Worm (Caenorhabditis elegans) whole organism, late embryonic: ENCODE results near the gene srab-23.

Experiments used
- K09A11.1 ChIP-seq: sonication (generic microtip); optimal IDR thresholded peaks from 2 replicates; lab custom pipeline; 2017; ENCODE audit warnings: antibody characterized with exemption, mild to moderate bottlenecking, missing genetic modification characterization, missing compliant biosample characterization; ENCODE audit not compliant: insufficient read depth
- ama-1 ChIP-seq: fragments of 150-350 bp; optimal IDR thresholded peaks from 2 replicates; lab custom pipeline; 2014
- ceh-48 ChIP-seq: sonication (generic microtip); optimal IDR thresholded peaks from 2 replicates; lab custom pipeline; 2016; ENCODE audit warnings: missing genetic modification characterization, inconsistent platforms, missing compliant biosample characterization
- ceh-6 ChIP-seq: fragments of 200-800 bp; sonication (Bioruptor generic); optimal IDR thresholded peaks from 2 replicates; lab custom pipeline; 2018; ENCODE audit warnings: mild to moderate bottlenecking, missing genetic modification characterization, missing compliant biosample characterization
- che-1 ChIP-seq: sonication (generic microtip); optimal IDR thresholded peaks from 2 replicates; lab custom pipeline; 2016; ENCODE audit warnings: mild to moderate bottlenecking, missing genetic modification characterization, missing compliant biosample characterization
- dmd-4 ChIP-seq: sonication (generic microtip); optimal IDR thresholded peaks from 2 replicates; lab custom pipeline; 2016; ENCODE audit warnings: borderline replicate concordance, missing genetic modification characterization, missing compliant biosample characterization
- elt-2 ChIP-seq: sonication (generic microtip); optimal IDR thresholded peaks from 2 replicates; lab custom pipeline; 2016; ENCODE audit warnings: missing genetic modification reagents, missing genetic modification characterization, missing compliant biosample characterization
- lin-11 ChIP-seq: fragments of 200-800 bp; sonication (Bioruptor generic); optimal IDR thresholded peaks from 2 replicates; lab custom pipeline; 2018; ENCODE audit warnings: mild to moderate bottlenecking, missing genetic modification characterization, missing compliant biosample characterization
- npax-4 ChIP-seq: sonication (generic microtip); optimal IDR thresholded peaks from 2 replicates; lab custom pipeline; 2016; ENCODE audit warnings: missing genetic modification characterization, missing compliant biosample characterization
- pqm-1 ChIP-seq: sonication (generic microtip); optimal IDR thresholded peaks from 2 replicates; lab custom pipeline; 2016; ENCODE audit warnings: missing genetic modification characterization, missing compliant biosample characterization
- rnt-1 ChIP-seq: sonication (generic microtip); optimal IDR thresholded peaks from 2 replicates; lab custom pipeline; 2016; ENCODE audit warnings: missing genetic modification characterization, missing compliant biosample characterization
- tbx-2 ChIP-seq: sonication (generic microtip); optimal IDR thresholded peaks from 2 replicates; lab custom pipeline; 2016; ENCODE audit warnings: missing genetic modification characterization, missing compliant biosample characterization
- tbx-7 ChIP-seq: sonication (generic microtip); optimal IDR thresholded peaks from 2 replicates; lab custom pipeline; 2016; ENCODE audit warnings: missing genotype, missing genetic modification characterization, missing compliant biosample characterization

DNA sequence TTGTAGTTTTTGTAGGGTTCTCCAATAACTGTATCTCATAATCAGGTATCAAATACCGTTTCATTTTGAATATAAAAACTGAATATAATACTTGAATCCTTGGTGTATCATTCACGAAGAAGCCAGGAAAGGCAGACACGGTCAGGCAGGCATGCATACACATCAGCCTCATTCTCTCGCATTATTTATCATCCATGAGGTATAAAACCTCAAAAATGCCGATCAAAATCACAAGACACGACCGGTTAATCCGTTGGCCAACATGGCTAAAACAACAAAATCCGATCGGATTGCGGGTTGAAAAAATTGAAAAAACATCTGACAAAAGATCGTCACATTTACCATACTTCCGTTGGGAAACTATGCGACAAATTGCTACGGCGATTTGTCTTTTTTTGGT lies 13.1 kb downstream of the srab-23 start, which contains the start of gene F59A7.5:
- TF ChIP-seq npax-4 (no peak), tbx-2 (no peak), ama-1 (no peak), tbx-7 (tag; lab: Kevin White, UChicago) (no peak), elt-2 (no peak), pqm-1 (no peak), K09A11.1 (tag; lab: Kevin White, UChicago) (no peak), rnt-1 (tag; lab: Kevin White, UChicago) (no peak), che-1 (tag; lab: Kevin White, UChicago) (no peak), ceh-48 (no peak), dmd-4 (tag; lab: Kevin White, UChicago) (no peak), lin-11 (tag; lab: Kevin White, UChicago) (no peak), ceh-6 (GFP tag; lab: Kevin White, UChicago) (no peak)
